Worm (Caenorhabditis elegans): ENCODE results near the gene math-1.

The math-1 gene

DNA sequence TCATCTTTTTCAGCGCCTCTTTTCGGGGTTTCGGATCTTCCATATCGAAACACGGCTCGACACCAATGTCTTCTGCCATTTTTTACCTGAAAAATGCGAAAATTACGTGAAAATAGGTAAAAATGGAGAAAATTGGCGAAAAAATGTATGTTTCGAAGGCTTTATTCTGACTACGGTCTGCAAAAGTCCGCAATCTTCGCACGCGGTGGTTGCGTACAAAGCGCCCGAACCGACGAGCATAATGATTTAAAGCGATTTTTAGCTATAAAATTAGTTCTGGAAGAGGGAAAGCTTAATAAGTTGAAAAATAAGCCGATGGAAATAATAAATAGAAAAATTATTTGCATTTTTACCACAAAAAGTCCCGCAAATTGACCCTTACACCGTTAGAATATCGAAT, 12.5 kb upstream of the math-1 start, which contains the start of gene F07E5.5:
Gene F07E5.5, minus strand, starts transcription at position 86 of the 400 bp plus-strand sequence.
- TF ChIP-seq fkh-10 (GFP tag; optimal IDR thresholded peaks at IDR 0.05) (peak; percentile 13), Y48G9A.11 (GFP tag; IDR thresholded peaks at IDR 0.05) (no peak), unc-130 (GFP tag; optimal IDR thresholded peaks at IDR 0.05) (no peak), mep-1 (tag; optimal IDR thresholded peaks at IDR 0.05) (no peak), hlh-30 (tag; optimal IDR thresholded peaks at IDR 0.05; ENCODE audit: insufficient read depth) (no peak), aha-1 (tag) (no peak), tag-97 (GFP tag; IDR thresholded peaks at IDR 0.05) (no peak), nhr-48 (tag; optimal IDR thresholded peaks at IDR 0.05) (no peak), ctbp-1 (GFP tag; IDR thresholded peaks at IDR 0.05) (no peak), snpc-1.2 (GFP tag; IDR thresholded peaks at IDR 0.05) (no peak), jun-1 (tag; optimal IDR thresholded peaks at IDR 0.05) (no peak), zip-11 (GFP tag; IDR thresholded peaks at IDR 0.05) (no peak), mxl-2 (GFP tag; conservative IDR thresholded peaks at IDR 0.05) (no peak), ZK546.5 (tag; optimal IDR thresholded peaks at IDR 0.05) (no peak), ceh-62 (tag; optimal IDR thresholded peaks at IDR 0.05) (no peak), nhr-77 (tag; optimal IDR thresholded peaks at IDR 0.05) (no peak), lin-29 (GFP tag; IDR thresholded peaks at IDR 0.05) (no peak), dmd-8 (GFP tag; IDR thresholded peaks at IDR 0.05) (no peak), dpl-1 (GFP tag; optimal IDR thresholded peaks at IDR 0.05) (peak; percentile 64), nhr-42 (GFP tag; IDR thresholded peaks at IDR 0.05) (no peak), sdz-12 (GFP tag; optimal IDR thresholded peaks at IDR 0.05) (no peak), lin-38 (GFP tag; IDR thresholded peaks at IDR 0.05) (peak; percentile 69), saeg-2 (GFP tag; IDR thresholded peaks at IDR 0.05) (no peak), pha-4 (GFP tag; IDR thresholded peaks at IDR 0.05) (no peak), pha-4 (tag; optimal IDR thresholded peaks at IDR 0.05) (no peak), ceh-32 (tag; optimal IDR thresholded peaks at IDR 0.05; ENCODE audit: poor library complexity) (no peak), dmd-6 (GFP tag; IDR thresholded peaks at IDR 0.05) (peak; percentile 24; the same call in 1 of the 2 replicates), gei-8 (GFP tag; optimal IDR thresholded peaks at IDR 0.05) (no peak), lsy-2 (tag; optimal IDR thresholded peaks at IDR 0.05) (peak; percentile 74 to 97), zag-1 (tag; optimal IDR thresholded peaks at IDR 0.05) (no peak), egl-27 (tag; optimal IDR thresholded peaks at IDR 0.05) (no peak), mes-2 (tag; optimal IDR thresholded peaks at IDR 0.05; ENCODE audit: poor library complexity, severe bottlenecking) (peak; percentile 81), madf-9 (GFP tag; conservative IDR thresholded peaks at IDR 0.05) (no peak), lin-39 (tag; optimal IDR thresholded peaks at IDR 0.05) (no peak), lin-13 (GFP tag; optimal IDR thresholded peaks at IDR 0.05) (peak; percentile 45), nhr-28 (tag; optimal IDR thresholded peaks at IDR 0.05) (peak; percentile 48), dve-1 (tag; optimal IDR thresholded peaks at IDR 0.05; ENCODE audit: insufficient read depth) (no peak), nhr-6 (tag; optimal IDR thresholded peaks at IDR 0.05) (no peak), nhr-41 (GFP tag; IDR thresholded peaks at IDR 0.05) (no peak), unc-39 (tag; optimal IDR thresholded peaks at IDR 0.05) (no peak), php-3 (GFP tag; IDR thresholded peaks at IDR 0.05) (no peak), ces-1 (GFP tag; optimal IDR thresholded peaks at IDR 0.05) (no peak), ama-1 (optimal IDR thresholded peaks at IDR 0.05) (no peak), madf-5 (GFP tag; IDR thresholded peaks at IDR 0.05) (no peak), Y5F2A.4 (GFP tag; optimal IDR thresholded peaks at IDR 0.05) (no peak), unc-62 (GFP tag; optimal IDR thresholded peaks at IDR 0.05 in 1 of 2) (no peak), unc-62 (tag; optimal IDR thresholded peaks at IDR 0.05) (no peak), rbr-2 (tag; optimal IDR thresholded peaks at IDR 0.05) (no peak), daf-12 (tag; optimal IDR thresholded peaks at IDR 0.05) (no peak), mdt-29 (GFP tag; IDR thresholded peaks at IDR 0.05) (no peak), T26A8.4 (GFP tag; IDR thresholded peaks at IDR 0.05) (no peak), R02D3.7 (tag; optimal IDR thresholded peaks at IDR 0.05) (no peak), spr-1 (tag; optimal IDR thresholded peaks at IDR 0.05) (no peak)

Data from whole organism, L4 larva.